Worm (Caenorhabditis elegans) whole organism, L4 larva: Measurements from ENCODE around the gene fbxb-40.

ENCODE experiments used
- ceh-62 ChIP-seq: sonication (generic microtip); optimal IDR thresholded peaks from 2 replicates; lab custom pipeline; 2017; ENCODE audit warnings: missing biosample characterization, missing genetic modification characterization
- daf-12 ChIP-seq: fragments of 150-350 bp; optimal IDR thresholded peaks from 2 replicates; lab custom pipeline; 2014; ENCODE audit warnings: missing biosample characterization, missing genetic modification reagents, missing genetic modification characterization
- fkh-10 ChIP-seq: fragments of 150-350 bp; optimal IDR thresholded peaks from 2 replicates; lab custom pipeline; 2014; ENCODE audit warnings: missing biosample characterization, missing genetic modification reagents, missing genetic modification characterization
- unc-39 ChIP-seq: sonication (generic microtip); optimal IDR thresholded peaks from 2 replicates; lab custom pipeline; 2017; ENCODE audit warnings: missing biosample characterization, missing genetic modification characterization

ce11 chrII:1072106-1072505 lies 22.4 kb upstream of the fbxb-40 start, which contains the start of gene K02E7.4:
- no peak for TF ChIP-seq fkh-10 (GFP tag; lab: Kevin White, UChicago)
- TF ChIP-seq daf-12 (tag; lab: Kevin White, UChicago): no peak
- no peak for TF ChIP-seq unc-39 (tag; lab: Kevin White, UChicago)
- TF ChIP-seq ceh-62: no peak
